Worm (Caenorhabditis elegans) whole organism, L3 larva: Measurements from ENCODE around the gene cdh-10.

Source experiments
- R02D3.7 ChIP-seq: fragments of 150-350 bp; optimal IDR thresholded peaks from 2 replicates; lab custom pipeline; 2014; ENCODE audit warnings: missing biosample characterization, missing genetic modification characterization
- ZK546.5 ChIP-seq: sonication (generic microtip); optimal IDR thresholded peaks from 2 replicates; lab custom pipeline; 2017; ENCODE audit warnings: missing biosample characterization, missing genetic modification characterization
- aly-2 ChIP-seq: fragments of 150-350 bp; optimal IDR thresholded peaks from 2 replicates; lab custom pipeline; 2014; ENCODE audit warnings: missing biosample characterization, missing genetic modification characterization
- ama-1 ChIP-seq: fragments of 150-350 bp; optimal IDR thresholded peaks from 2 replicates; lab custom pipeline; 2018
- ceh-16 ChIP-seq: sonication (generic microtip); optimal IDR thresholded peaks from 2 replicates; lab custom pipeline; 2017; ENCODE audit warnings: missing biosample characterization, missing genetic modification characterization
- ceh-28 ChIP-seq: fragments of 150-350 bp; optimal IDR thresholded peaks from 2 replicates; lab custom pipeline; 2014; ENCODE audit warnings: missing biosample characterization, missing genetic modification reagents, missing genetic modification characterization
- ceh-82 ChIP-seq: fragments of 150-350 bp; optimal IDR thresholded peaks from 2 replicates; lab custom pipeline; 2014; ENCODE audit warnings: missing biosample characterization, missing genetic modification characterization
- ceh-9 ChIP-seq: sonication (generic microtip); optimal IDR thresholded peaks from 2 replicates; lab custom pipeline; 2018; ENCODE audit warnings: missing biosample characterization, missing genetic modification characterization
- daf-12 ChIP-seq: fragments of 150-350 bp; optimal IDR thresholded peaks from 2 replicates; lab custom pipeline; 2014; ENCODE audit warnings: missing biosample characterization, missing genetic modification reagents, missing genetic modification characterization
- egl-27 ChIP-seq: sonication (generic microtip); optimal IDR thresholded peaks from 4 replicates; lab custom pipeline; 2017; ENCODE audit warnings: missing biosample characterization, missing genetic modification reagents, missing genetic modification characterization
- egl-5 ChIP-seq: fragments of 150-350 bp; optimal IDR thresholded peaks from 2 replicates; lab custom pipeline; 2017; ENCODE audit warnings: missing biosample characterization, missing genetic modification reagents, missing genetic modification characterization, inconsistent platforms
- elt-1 ChIP-seq: fragments of 150-350 bp; optimal IDR thresholded peaks from 2 replicates; lab custom pipeline; 2014; ENCODE audit warnings: missing biosample characterization, missing genetic modification characterization
- elt-2 ChIP-seq: sonication (generic microtip); optimal IDR thresholded peaks from 2 replicates; lab custom pipeline; 2016; ENCODE audit warnings: missing genetic modification reagents, mild to moderate bottlenecking, missing genetic modification characterization, missing compliant biosample characterization
- elt-3 ChIP-seq, 3 experiments: fragments of 150-350 bp in 1 of 3; sonication (generic microtip) in 2 of 3; optimal IDR thresholded peaks; 2 replicates in 2 of 3; 4 replicates in 1 of 3; lab custom pipeline; 2014 to 2017; ENCODE audit warnings: missing biosample characterization in 3 of 3, missing genetic modification characterization in 3 of 3
- eor-1 ChIP-seq, 2 experiments: fragments of 150-350 bp; optimal IDR thresholded peaks; 2 replicates each; lab custom pipeline; 2014 to 2018; ENCODE audit warnings: missing biosample characterization in 2 of 2, missing genetic modification characterization in 2 of 2
- fkh-10 ChIP-seq: sonication (generic microtip); optimal IDR thresholded peaks from 2 replicates; lab custom pipeline; 2017; ENCODE audit warnings: missing biosample characterization, missing genetic modification reagents, missing genetic modification characterization
- fkh-2 ChIP-seq: fragments of 150-350 bp; optimal IDR thresholded peaks from 2 replicates; lab custom pipeline; 2014; ENCODE audit warnings: missing biosample characterization, missing genetic modification reagents, missing genetic modification characterization
- fos-1 ChIP-seq: fragments of 150-350 bp; optimal IDR thresholded peaks from 2 replicates; lab custom pipeline; 2014; ENCODE audit warnings: missing biosample characterization, missing genetic modification characterization
- hmg-11 ChIP-seq: sonication (generic microtip); optimal IDR thresholded peaks from 2 replicates; lab custom pipeline; 2016; ENCODE audit warnings: missing genetic modification characterization, missing compliant biosample characterization
- jun-1 ChIP-seq: fragments of 150-350 bp; optimal IDR thresholded peaks from 2 replicates; lab custom pipeline; 2014; ENCODE audit warnings: missing biosample characterization, missing genetic modification reagents, missing genetic modification characterization
- lin-15B ChIP-seq: fragments of 150-350 bp; optimal IDR thresholded peaks from 2 replicates; lab custom pipeline; 2014; ENCODE audit warnings: missing biosample characterization, missing genetic modification characterization
- lin-39 ChIP-seq: fragments of 150-350 bp; optimal IDR thresholded peaks from 2 replicates; lab custom pipeline; 2018; ENCODE audit warnings: missing biosample characterization, missing genetic modification reagents, missing genetic modification characterization
- lsy-12 ChIP-seq: sonication (generic microtip); optimal IDR thresholded peaks from 2 replicates; lab custom pipeline; 2016; ENCODE audit warnings: mild to moderate bottlenecking, missing genetic modification characterization, missing compliant biosample characterization
- mdl-1 ChIP-seq: fragments of 150-350 bp; optimal IDR thresholded peaks from 2 replicates; lab custom pipeline; 2014; ENCODE audit warnings: missing biosample characterization, missing genetic modification characterization
- mml-1 ChIP-seq: fragments of 150-350 bp; sonication (generic microtip); optimal IDR thresholded peaks from 3 replicates; lab custom pipeline; 2014; ENCODE audit warnings: missing biosample characterization, missing genetic modification characterization
- nfya-1 ChIP-seq: sonication (generic microtip); optimal IDR thresholded peaks from 2 replicates; lab custom pipeline; 2017; ENCODE audit warnings: missing genetic modification characterization, mild to moderate bottlenecking, missing compliant biosample characterization, antibody characterized with exemption, moderate library complexity; ENCODE audit not compliant: insufficient read depth
- nhr-11 ChIP-seq: fragments of 150-350 bp; optimal IDR thresholded peaks from 2 replicates; lab custom pipeline; 2014; ENCODE audit warnings: missing biosample characterization, missing genetic modification characterization
- nhr-12 ChIP-seq: fragments of 150-350 bp; optimal IDR thresholded peaks from 2 replicates; lab custom pipeline; 2014; ENCODE audit warnings: missing biosample characterization, missing genetic modification characterization
- nhr-23 ChIP-seq: fragments of 150-350 bp; optimal IDR thresholded peaks from 2 replicates; lab custom pipeline; 2014; ENCODE audit warnings: missing biosample characterization, missing genetic modification reagents, missing genetic modification characterization
- nhr-237 ChIP-seq: fragments of 150-350 bp; optimal IDR thresholded peaks from 2 replicates; lab custom pipeline; 2014; ENCODE audit warnings: missing biosample characterization, missing genetic modification characterization
- nhr-25 ChIP-seq: sonication (generic microtip); optimal IDR thresholded peaks from 2 replicates; lab custom pipeline; 2017; ENCODE audit warnings: missing biosample characterization, missing genetic modification characterization
- nhr-28 ChIP-seq: fragments of 150-350 bp; optimal IDR thresholded peaks from 2 replicates; lab custom pipeline; 2014; ENCODE audit warnings: missing biosample characterization, missing genetic modification characterization
- nhr-43 ChIP-seq: sonication (generic microtip); optimal IDR thresholded peaks from 2 replicates; lab custom pipeline; 2016; ENCODE audit warnings: mild to moderate bottlenecking, missing genetic modification characterization, missing compliant biosample characterization; ENCODE audit not compliant: poor library complexity, severe bottlenecking
- nhr-67 ChIP-seq: fragments of 150-350 bp; optimal IDR thresholded peaks from 2 replicates; lab custom pipeline; 2014; ENCODE audit warnings: missing biosample characterization, missing genetic modification characterization
- nhr-76 ChIP-seq: fragments of 150-350 bp; sonication (generic microtip); optimal IDR thresholded peaks from 5 replicates; lab custom pipeline; 2014; ENCODE audit warnings: missing biosample characterization, missing genetic modification characterization
- nhr-77 ChIP-seq: fragments of 150-350 bp; optimal IDR thresholded peaks from 2 replicates; lab custom pipeline; 2014; ENCODE audit warnings: missing biosample characterization, missing genetic modification characterization
- pha-4 ChIP-seq: fragments of 150-350 bp; optimal IDR thresholded peaks from 2 replicates; lab custom pipeline; 2014; ENCODE audit warnings: missing biosample characterization, missing genetic modification reagents, missing genetic modification characterization
- pqm-1 ChIP-seq: fragments of 150-350 bp; optimal IDR thresholded peaks from 2 replicates; lab custom pipeline; 2017; ENCODE audit warnings: missing biosample characterization, missing genetic modification characterization, inconsistent platforms
- sea-2 ChIP-seq: fragments of 150-350 bp; sonication (generic microtip); optimal IDR thresholded peaks from 4 replicates; lab custom pipeline; 2014; ENCODE audit warnings: missing biosample characterization, missing genetic modification reagents, missing genetic modification characterization
- skn-1 ChIP-seq: fragments of 150-350 bp; optimal IDR thresholded peaks from 2 replicates; lab custom pipeline; 2014; ENCODE audit warnings: missing biosample characterization, missing genetic modification characterization
- snpc-4 ChIP-seq: fragments of 150-350 bp; optimal IDR thresholded peaks from 2 replicates; lab custom pipeline; 2014; ENCODE audit warnings: missing biosample characterization, missing genetic modification characterization
- tbx-2 ChIP-seq: sonication (generic microtip); optimal IDR thresholded peaks from 2 replicates; lab custom pipeline; 2016; ENCODE audit warnings: mild to moderate bottlenecking, missing genetic modification characterization, missing compliant biosample characterization
- unc-39 ChIP-seq: sonication (generic microtip); optimal IDR thresholded peaks from 4 replicates; lab custom pipeline; 2017; ENCODE audit warnings: missing biosample characterization, missing genetic modification characterization
- unc-62 ChIP-seq: fragments of 150-350 bp; sonication (generic microtip); optimal IDR thresholded peaks from 4 replicates; lab custom pipeline; 2014; ENCODE audit warnings: missing biosample characterization, missing genetic modification reagents, missing genetic modification characterization
- zag-1 ChIP-seq: fragments of 150-350 bp; optimal IDR thresholded peaks from 2 replicates; lab custom pipeline; 2014; ENCODE audit warnings: missing biosample characterization, missing genetic modification characterization
- ztf-11 ChIP-seq: fragments of 150-350 bp; optimal IDR thresholded peaks from 2 replicates; lab custom pipeline; 2014; ENCODE audit warnings: missing biosample characterization, missing genetic modification characterization
- ztf-4 ChIP-seq: fragments of 150-350 bp; optimal IDR thresholded peaks from 2 replicates; lab custom pipeline; 2014; ENCODE audit warnings: missing biosample characterization, missing genetic modification characterization

The cdh-10 gene

ce11 chrIV:2391809-2392208, 71.4 kb downstream of the cdh-10 start:
- TF ChIP-seq nhr-76 (tag; lab: Kevin White, UChicago) (no peak), ceh-28 (tag; lab: Kevin White, UChicago) (peak; percentile 86)

ce11 chrIV:2390804-2391203, 72.4 kb downstream of the cdh-10 start, which contains the start of gene eri-5:
Gene eri-5 (plus strand): TSS chrIV:2390821.
- TF ChIP-seq lin-15B (no peak), egl-5 (tag; lab: Kevin White, UChicago) (no peak), sea-2 (no peak), nhr-237 (tag; lab: Kevin White, UChicago) (no peak), elt-2 (tag; lab: Kevin White, UChicago) (no peak), nhr-67 (tag; lab: Kevin White, UChicago) (no peak), ceh-16 (tag; lab: Kevin White, UChicago) (no peak), ceh-9 (no peak), skn-1 (tag; lab: Kevin White, UChicago) (no peak), tbx-2 (tag; lab: Kevin White, UChicago) (no peak), elt-1 (tag; lab: Kevin White, UChicago) (no peak), R02D3.7 (tag; lab: Kevin White, UChicago) (no peak), zag-1 (tag; lab: Kevin White, UChicago) (no peak), pqm-1 (tag; lab: Kevin White, UChicago) (no peak), ZK546.5 (no peak), ceh-82 (tag; lab: Kevin White, UChicago) (no peak), nfya-1 (tag; lab: Kevin White, UChicago) (no peak)

ce11 chrIV:2390251-2390672, 72.9 kb downstream of the cdh-10 start:
- peak; percentile 5 for TF ChIP-seq lin-15B
- TF ChIP-seq nhr-76 (tag; lab: Kevin White, UChicago) = no peak
- no peak for TF ChIP-seq unc-62
- no peak for TF ChIP-seq mml-1 (tag; lab: Kevin White, UChicago)
- TF ChIP-seq ceh-16 (tag; lab: Kevin White, UChicago) = no peak
- no peak for TF ChIP-seq mdl-1 (tag; lab: Kevin White, UChicago)
- peak; percentile 37 for TF ChIP-seq nhr-23 (tag; lab: Kevin White, UChicago)
- peak; percentile 42 for TF ChIP-seq ceh-28 (tag; lab: Kevin White, UChicago)
- no peak for TF ChIP-seq eor-1 (tag; optimal IDR thresholded peaks at IDR 0.05; lab: Kevin White, UChicago)
- no peak for TF ChIP-seq fos-1 (tag; lab: Kevin White, UChicago)
- TF ChIP-seq nhr-12 (tag; lab: Kevin White, UChicago) = no peak
- TF ChIP-seq pha-4 (tag; lab: Kevin White, UChicago) = peak; percentile 53
- no peak for TF ChIP-seq fkh-2
- TF ChIP-seq elt-2 (tag; lab: Kevin White, UChicago) = peak; percentile 31
- TF ChIP-seq nhr-67 (tag; lab: Kevin White, UChicago) = no peak
- TF ChIP-seq R02D3.7 (tag; lab: Kevin White, UChicago) = no peak
- no peak for TF ChIP-seq nhr-11 (tag; lab: Kevin White, UChicago)
- TF ChIP-seq nhr-25 (tag; lab: Kevin White, UChicago) = no peak
- TF ChIP-seq tbx-2 (tag; lab: Kevin White, UChicago) = no peak
- TF ChIP-seq elt-1 (tag; lab: Kevin White, UChicago) = no peak
- no peak for TF ChIP-seq jun-1 (tag; lab: Kevin White, UChicago)
- TF ChIP-seq ztf-4 (tag; lab: Kevin White, UChicago) = no peak
- TF ChIP-seq hmg-11 (tag; lab: Kevin White, UChicago) = peak; percentile 31
- TF ChIP-seq snpc-4 (tag; lab: Kevin White, UChicago) = no peak
- TF ChIP-seq lin-39 (tag; lab: Kevin White, UChicago) = no peak
- TF ChIP-seq egl-27 (tag; lab: Kevin White, UChicago) = no peak
- TF ChIP-seq ztf-11 (tag; lab: Kevin White, UChicago) = no peak
- TF ChIP-seq egl-5 (tag; lab: Kevin White, UChicago) = no peak
- peak; percentile 44 for TF ChIP-seq nhr-43 (tag; lab: Kevin White, UChicago)
- TF ChIP-seq sea-2 = no peak
- peak; percentile 45 for TF ChIP-seq aly-2 (tag; lab: Kevin White, UChicago)
- peak; percentile 51 for TF ChIP-seq ama-1 (lab: Kevin White, UChicago)
- no peak for TF ChIP-seq unc-39 (tag; lab: Kevin White, UChicago)
- TF ChIP-seq elt-3 (tag; optimal IDR thresholded peaks at IDR 0.05; lab: Kevin White, UChicago) = no peak
- no peak for TF ChIP-seq fkh-10
- no peak for TF ChIP-seq nhr-237 (tag; lab: Kevin White, UChicago)
- no peak for TF ChIP-seq nhr-28
- no peak for TF ChIP-seq ceh-82 (tag; lab: Kevin White, UChicago)
- TF ChIP-seq skn-1 (tag; lab: Kevin White, UChicago) = no peak
- TF ChIP-seq ceh-9 = no peak
- TF ChIP-seq lsy-12 (tag; lab: Kevin White, UChicago) = peak; percentile 35
- TF ChIP-seq ZK546.5 = no peak
- TF ChIP-seq pqm-1 (tag; lab: Kevin White, UChicago) = no peak
- no peak for TF ChIP-seq zag-1 (tag; lab: Kevin White, UChicago)
- peak; percentile 18 for TF ChIP-seq nhr-77 (tag; lab: Kevin White, UChicago)
- no peak for TF ChIP-seq daf-12 (tag; lab: Kevin White, UChicago)
- TF ChIP-seq nfya-1 (tag; lab: Kevin White, UChicago) = peak; percentile 41
